Fruit fly (Drosophila melanogaster) whole organism: Measurements from ENCODE around the gene jar.

Experiments used
- CG8478 ChIP-seq: fragments of >200 bp; optimal IDR thresholded peaks from 2 replicates; lab custom pipeline; 2018; ENCODE audit warnings: inconsistent platforms
- psq ChIP-seq: fragments of >200 bp; optimal IDR thresholded peaks from 2 replicates; lab custom pipeline; 2017

- TF ChIP-seq psq (lab: Kevin White, UChicago) = no peak
- no peak for TF ChIP-seq CG8478 (lab: Kevin White, UChicago)
Measured at dm6 chr3R:24287157-24287556, 16.1 kb upstream of the jar start.
